Fruit fly (Drosophila melanogaster) whole organism: Measurements from ENCODE around the gene CG13603.

Source experiments
- CG8478 ChIP-seq: fragments of >200 bp; optimal IDR thresholded peaks from 2 replicates; lab custom pipeline; 2018; ENCODE audit warnings: inconsistent platforms
- Dll ChIP-seq: fragments of >200 bp; optimal IDR thresholded peaks from 2 replicates; lab custom pipeline; 2017
- EcR ChIP-seq, 2 experiments: fragments of >200 bp; optimal IDR thresholded peaks; 2 replicates each; lab custom pipeline; 2017; ENCODE audit warnings: missing biosample characterization in 2 of 2, missing genetic modification characterization in 2 of 2, missing genetic modification reagents in 2 of 2
- pan ChIP-seq: fragments of >200 bp; optimal IDR thresholded peaks from 2 replicates; lab custom pipeline; 2017
- psq ChIP-seq: fragments of >200 bp; optimal IDR thresholded peaks from 2 replicates; lab custom pipeline; 2017
- usp ChIP-seq: fragments of >200 bp; optimal IDR thresholded peaks from 2 replicates; lab custom pipeline; 2017; ENCODE audit warnings: missing biosample characterization, missing genetic modification characterization, mixed read lengths

CG13603 gene

DNA sequence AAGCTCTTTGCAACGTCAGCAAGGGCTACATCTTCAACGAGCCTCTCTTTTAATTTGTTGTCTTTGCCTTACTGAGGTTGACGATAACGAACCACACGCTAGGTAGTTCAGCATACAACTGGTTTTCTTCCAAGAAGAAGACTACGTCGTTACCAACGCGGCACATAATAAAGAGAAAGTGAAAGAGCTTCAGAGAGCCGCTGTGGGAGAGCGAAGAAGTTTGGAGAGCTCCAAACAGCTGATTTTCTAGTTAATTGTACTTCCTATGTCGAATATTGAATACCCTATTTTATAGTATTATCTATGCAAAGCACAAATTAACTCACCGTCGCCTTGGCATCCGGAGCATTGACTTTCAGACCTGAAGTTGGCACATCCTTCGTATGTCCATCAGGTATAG, 31.0 kb downstream of the CG13603 start:
- TF ChIP-seq usp (no peak), CG8478 (lab: Kevin White, UChicago) (no peak), Dll (no peak), pan (lab: Kevin White, UChicago) (no peak), psq (lab: Kevin White, UChicago) (no peak), EcR (GFP tag; optimal IDR thresholded peaks at IDR 0.05; lab: Kevin White, UChicago) (no peak)

DNA sequence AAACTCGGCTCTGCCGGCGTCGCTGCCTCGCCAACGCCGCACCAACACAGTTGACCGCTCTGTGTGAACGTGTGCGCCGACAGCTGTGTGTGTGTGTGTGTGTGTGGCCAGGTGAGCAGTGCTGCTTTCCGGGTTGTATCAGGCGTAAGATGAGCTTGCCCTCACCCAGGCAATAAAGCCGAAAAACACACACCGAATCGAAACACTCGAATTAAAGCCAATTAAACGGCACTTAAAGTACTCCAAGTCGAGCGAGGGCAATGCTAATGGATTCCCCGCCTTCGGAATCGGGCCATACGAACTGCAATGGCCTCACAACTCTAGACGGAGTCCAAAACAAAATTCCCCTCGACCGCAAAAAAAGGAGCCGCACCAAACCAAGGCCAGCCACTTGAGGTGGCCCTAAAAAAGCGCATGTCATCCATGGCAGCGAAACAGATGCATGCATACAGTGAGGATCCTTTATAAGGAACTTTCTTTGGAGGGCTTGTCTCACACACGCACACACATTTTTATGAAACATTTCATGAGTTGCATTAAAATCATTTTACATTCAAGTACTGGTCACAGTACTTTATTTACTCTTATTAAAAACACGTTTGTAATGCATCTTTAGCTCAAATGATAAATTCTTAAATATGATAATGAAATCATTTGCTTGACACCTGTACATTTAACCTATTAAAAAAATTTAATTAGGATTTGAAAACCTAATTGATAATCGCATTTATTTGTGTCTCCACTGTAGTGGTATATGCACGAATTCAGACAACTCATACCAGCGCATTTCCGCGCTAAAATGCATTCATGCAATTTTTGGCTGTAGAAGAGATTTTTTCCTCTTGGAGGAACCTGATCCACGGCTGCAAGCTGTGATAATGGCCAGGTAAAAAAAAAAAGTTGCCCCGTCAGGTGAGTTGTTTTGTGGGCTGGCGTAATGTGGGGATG, 37.6 kb downstream of the CG13603 start:
- TF ChIP-seq CG8478 (lab: Kevin White, UChicago) (no peak), Dll (peak; percentile 56), EcR (GFP tag; optimal IDR thresholded peaks at IDR 0.05; lab: Kevin White, UChicago) (no peak)

DNA sequence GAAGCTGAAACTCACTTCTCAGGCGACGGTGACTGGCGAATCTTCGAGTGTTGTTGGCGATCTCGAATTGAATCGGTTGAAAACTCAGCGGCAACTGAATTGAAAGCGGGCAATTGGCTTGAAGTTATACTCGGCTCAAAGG, 38.2 kb downstream of the CG13603 start, which contains the start of gene CG12268:
Gene CG12268, minus strand, starts transcription at position 101 of the 142 bp plus-strand sequence.
- TF ChIP-seq CG8478 (lab: Kevin White, UChicago) (no peak), psq (lab: Kevin White, UChicago) (no peak), usp (no peak), EcR (GFP tag; optimal IDR thresholded peaks at IDR 0.05; lab: Kevin White, UChicago) (no peak), Dll (no peak), pan (lab: Kevin White, UChicago) (no peak)

DNA sequence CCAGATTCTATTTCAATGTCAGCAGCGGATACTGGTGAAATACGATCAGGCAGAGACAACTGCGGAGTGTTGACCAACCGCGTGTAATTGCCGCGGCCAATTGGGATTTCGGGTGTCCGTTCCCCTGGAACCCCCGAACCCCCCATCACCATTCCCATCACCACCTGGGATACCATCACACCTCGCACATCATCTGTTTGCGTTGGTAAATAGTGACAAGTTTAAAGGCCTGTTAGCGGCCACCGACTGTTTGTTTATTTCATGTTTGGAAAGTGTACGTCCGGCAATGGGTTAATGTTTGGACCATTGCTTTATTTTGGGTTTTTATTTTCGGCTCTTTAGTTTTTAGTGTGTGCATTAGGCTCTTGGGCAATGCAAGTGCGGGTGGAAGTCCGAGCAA, 39.4 kb downstream of the CG13603 start:
- TF ChIP-seq usp (no peak), EcR (GFP tag; optimal IDR thresholded peaks at IDR 0.05; lab: Kevin White, UChicago) (no peak), CG8478 (lab: Kevin White, UChicago) (no peak), psq (lab: Kevin White, UChicago) (no peak), Dll (no peak), pan (lab: Kevin White, UChicago) (no peak)

DNA sequence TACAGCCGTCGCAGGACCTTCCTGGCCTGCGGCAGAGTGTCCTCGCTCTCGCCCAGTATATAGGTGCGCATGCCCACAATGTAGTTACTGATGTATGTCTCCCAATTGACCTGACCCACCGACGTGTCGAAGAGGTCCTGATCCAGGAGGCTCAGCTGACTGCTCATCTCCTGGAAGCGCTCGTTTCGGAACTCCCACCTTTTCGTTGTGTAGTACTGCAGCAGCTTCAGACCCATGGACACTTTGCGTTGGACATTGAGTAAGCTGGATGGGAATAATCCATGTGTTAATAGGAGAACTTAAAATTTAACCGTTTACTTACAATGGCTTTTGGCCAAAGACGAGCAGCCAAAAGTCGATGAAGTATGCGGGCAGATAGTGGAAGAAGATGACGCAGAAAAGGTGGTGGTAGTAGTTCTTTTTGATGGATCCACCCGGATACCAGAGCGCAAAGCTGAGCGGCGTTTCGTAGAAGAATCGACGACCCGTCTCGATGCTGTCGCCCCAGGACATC, 42.5 kb downstream of the CG13603 start:
- TF ChIP-seq usp (no peak), EcR (GFP tag; optimal IDR thresholded peaks at IDR 0.05; lab: Kevin White, UChicago) (no peak), psq (lab: Kevin White, UChicago) (no peak), Dll (no peak), CG8478 (lab: Kevin White, UChicago) (no peak), pan (lab: Kevin White, UChicago) (no peak)

- no peak for TF ChIP-seq EcR (GFP tag; optimal IDR thresholded peaks at IDR 0.05; lab: Kevin White, UChicago)
- TF ChIP-seq usp = no peak
- TF ChIP-seq CG8478 (lab: Kevin White, UChicago) = no peak
- no peak for TF ChIP-seq pan (lab: Kevin White, UChicago)
- TF ChIP-seq psq (lab: Kevin White, UChicago) = no peak
- no peak for TF ChIP-seq Dll
Measured at dm6 chr3R:23942965-23943413, 43.4 kb downstream of the CG13603 start, which contains the start of gene Gdh. Gdh (minus strand) TSS chr3R:23943101.

dm6 chr3R:23942550-23942949, 43.8 kb downstream of the CG13603 start:
- TF ChIP-seq pan (lab: Kevin White, UChicago) (no peak), usp (no peak), CG8478 (lab: Kevin White, UChicago) (no peak), psq (lab: Kevin White, UChicago) (no peak), Dll (no peak), EcR (GFP tag; optimal IDR thresholded peaks at IDR 0.05; lab: Kevin White, UChicago) (no peak)

DNA sequence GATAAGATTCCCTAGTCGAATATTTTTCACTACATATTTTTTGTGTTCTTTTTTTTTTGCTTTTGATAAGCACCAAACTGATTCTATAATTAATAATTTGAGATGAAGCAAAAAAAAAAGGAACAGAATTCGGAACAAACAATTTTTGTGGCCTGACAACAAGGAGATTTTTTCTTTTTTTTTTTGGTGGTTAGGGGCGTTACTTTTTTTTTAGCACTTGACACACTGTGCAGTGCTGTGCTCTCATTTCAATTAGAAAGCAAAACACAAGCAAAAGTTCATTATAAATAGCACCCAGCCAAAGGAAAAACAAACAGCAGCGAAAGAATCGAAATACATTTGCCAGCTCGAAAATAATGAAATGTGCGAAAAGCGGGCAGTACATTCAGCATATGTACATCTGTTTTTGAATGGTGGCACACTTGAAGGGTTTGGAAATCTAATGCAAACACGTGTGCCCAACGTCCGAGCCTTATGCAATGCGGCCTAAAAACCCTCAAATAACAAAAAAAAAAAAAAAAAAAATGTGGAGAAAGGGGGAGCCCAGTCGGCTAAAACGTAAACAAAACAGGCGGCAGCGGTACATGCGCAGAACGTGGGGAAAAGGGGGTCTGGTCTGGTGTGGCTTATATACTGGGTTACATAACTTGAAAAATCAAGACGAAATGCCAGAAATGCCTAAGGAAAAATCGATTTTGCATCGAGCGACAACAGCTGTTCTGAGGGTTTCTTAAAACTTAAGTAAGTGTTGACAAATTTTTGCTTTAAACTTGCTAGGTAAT, 44.5 kb downstream of the CG13603 start:
- TF ChIP-seq EcR (GFP tag; optimal IDR thresholded peaks at IDR 0.05; lab: Kevin White, UChicago) (no peak), pan (lab: Kevin White, UChicago) (no peak), Dll (no peak), CG8478 (lab: Kevin White, UChicago) (no peak), psq (lab: Kevin White, UChicago) (no peak), usp (no peak)

dm6 chr3R:23940840-23941364, 45.5 kb downstream of the CG13603 start:
- no peak for TF ChIP-seq usp

DNA sequence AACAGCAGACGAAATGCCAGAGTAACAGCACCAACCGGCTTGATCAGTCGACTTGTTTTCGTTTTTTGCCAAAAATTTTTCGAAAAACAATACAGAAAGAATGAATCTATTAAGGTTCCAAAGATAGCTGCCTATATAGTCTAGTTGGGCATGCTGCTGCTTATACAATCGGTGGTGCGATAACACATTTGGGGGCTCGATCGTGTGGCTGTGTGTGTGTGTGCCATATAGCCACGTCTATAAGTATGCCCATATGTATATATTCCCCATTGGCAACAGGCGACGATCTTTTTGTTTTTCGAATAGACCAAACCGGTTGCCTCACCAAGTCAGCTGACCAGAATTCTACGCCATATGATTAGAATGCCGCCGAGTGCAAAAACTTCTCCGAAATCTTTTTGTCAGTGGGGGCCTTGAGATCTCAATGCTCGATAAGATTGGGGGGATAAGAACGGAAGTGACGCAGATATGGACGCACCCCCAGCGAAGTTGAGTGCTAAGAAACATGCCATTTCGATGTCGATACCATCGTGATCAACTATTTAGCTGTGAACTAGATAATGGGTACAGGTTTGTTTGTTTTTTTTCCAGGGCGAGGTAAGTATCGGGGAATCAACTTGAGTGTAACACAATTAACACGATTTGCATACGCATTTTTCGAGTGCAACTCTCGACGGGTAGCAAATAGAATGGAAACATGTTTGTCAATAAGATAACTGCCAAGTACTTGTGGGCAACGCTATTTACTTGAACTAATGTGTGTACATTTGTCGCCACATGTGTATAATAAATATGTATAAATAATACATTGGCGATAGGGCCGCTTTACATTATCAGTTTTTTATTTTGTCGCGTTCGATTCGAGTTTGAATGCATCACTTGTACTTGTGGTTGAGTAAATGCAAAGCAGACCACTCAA, 46.2 kb downstream of the CG13603 start:
- TF ChIP-seq usp (no peak), psq (lab: Kevin White, UChicago) (no peak)

DNA sequence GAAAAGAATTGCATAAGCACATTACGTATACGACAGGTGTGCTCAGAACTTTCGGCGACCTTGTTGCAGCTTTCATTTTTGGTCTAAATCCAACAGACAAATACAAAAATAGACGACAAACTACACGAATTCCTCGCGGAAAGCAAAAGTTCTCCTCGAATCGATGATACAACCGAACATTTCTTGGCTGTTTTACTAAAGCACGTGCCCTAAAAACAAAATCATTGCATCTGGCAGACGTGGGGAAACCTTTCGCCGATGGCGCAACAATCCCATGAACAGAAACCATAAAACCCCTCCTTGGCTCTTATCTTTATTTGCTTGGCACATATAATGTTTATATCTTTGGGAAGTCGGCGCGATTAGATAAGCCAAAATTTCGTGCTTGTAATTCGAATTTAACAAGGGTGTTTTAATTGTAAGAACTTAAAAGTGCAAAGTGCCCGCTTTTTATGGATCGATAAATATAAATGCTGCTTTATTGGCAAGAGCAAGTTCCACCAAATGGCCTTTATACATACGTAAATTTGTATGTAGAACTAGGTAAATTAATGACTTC, 47.7 kb downstream of the CG13603 start:
- TF ChIP-seq usp (no peak), psq (lab: Kevin White, UChicago) (no peak), pan (lab: Kevin White, UChicago) (no peak), Dll (no peak), EcR (GFP tag; optimal IDR thresholded peaks at IDR 0.05; lab: Kevin White, UChicago) (no peak), CG8478 (lab: Kevin White, UChicago) (no peak)
